Worm (Caenorhabditis elegans): ENCODE measurements around the gene Y16B4A.2.

Gene Y16B4A.2

ce11 chrX:14813398-14813797 is 41.7 kb upstream of the Y16B4A.2 start (continued):
- peak; percentile 8 for TF ChIP-seq pqm-1 (tag; optimal IDR thresholded peaks at IDR 0.05)
- no peak for TF ChIP-seq aha-1 (tag)
- no peak for TF ChIP-seq ZK546.5 (tag; optimal IDR thresholded peaks at IDR 0.05)
- TF ChIP-seq F49E8.2 (tag; optimal IDR thresholded peaks at IDR 0.05; ENCODE audit: borderline replicate concordance) = no peak
- TF ChIP-seq egl-43 (GFP tag; IDR thresholded peaks at IDR 0.05) = no peak
- TF ChIP-seq aly-2 (tag; optimal IDR thresholded peaks at IDR 0.05) = no peak
- no peak for TF ChIP-seq tag-97 (GFP tag; IDR thresholded peaks at IDR 0.05)
- peak; percentile 85 for TF ChIP-seq dve-1 (tag; optimal IDR thresholded peaks at IDR 0.05; ENCODE audit: insufficient read depth)
- TF ChIP-seq Y75B8A.6 (GFP tag; IDR thresholded peaks at IDR 0.05) = no peak
- no peak for TF ChIP-seq madf-5 (GFP tag; IDR thresholded peaks at IDR 0.05)
- 0 out of 2 replicates have a peak, but pooled peaks have one; percentile 12 for TF ChIP-seq tra-1 (GFP tag; IDR thresholded peaks at IDR 0.05)
- TF ChIP-seq T26A8.4 (GFP tag; IDR thresholded peaks at IDR 0.05) = peak; percentile 68
- no peak for TF ChIP-seq lin-15B (tag; optimal IDR thresholded peaks at IDR 0.05)
- peak; percentile 30 for TF ChIP-seq mxl-3 (GFP tag; optimal IDR thresholded peaks at IDR 0.05)
- peak; percentile 52 for TF ChIP-seq jun-1 (tag; optimal IDR thresholded peaks at IDR 0.05)
- TF ChIP-seq nhr-102 (tag; optimal IDR thresholded peaks at IDR 0.05) = peak; percentile 89
- no peak for TF ChIP-seq daf-8 (GFP tag; IDR thresholded peaks at IDR 0.05)
- TF ChIP-seq ceh-20 (GFP tag; IDR thresholded peaks at IDR 0.05) = peak; percentile 40; the same call in 1 of the 2 replicates
- TF ChIP-seq F10B5.3 (tag; optimal IDR thresholded peaks at IDR 0.05) = peak; percentile 87
- TF ChIP-seq mep-1 (tag; optimal IDR thresholded peaks at IDR 0.05) = peak; percentile 89
- peak; percentile 85 for TF ChIP-seq nhr-6 (tag; optimal IDR thresholded peaks at IDR 0.05)

- TF ChIP-seq nhr-111 (GFP tag; optimal IDR thresholded peaks at IDR 0.05) (no peak), Y48G9A.11 (GFP tag; IDR thresholded peaks at IDR 0.05) (no peak), ceh-82 (tag; optimal IDR thresholded peaks at IDR 0.05) (no peak), hlh-11 (tag; optimal IDR thresholded peaks at IDR 0.05) (no peak), skn-1 (tag; optimal IDR thresholded peaks at IDR 0.05) (no peak), hif-1 (tag; optimal IDR thresholded peaks at IDR 0.05) (no peak), zag-1 (tag; optimal IDR thresholded peaks at IDR 0.05) (no peak), sdz-12 (GFP tag; optimal IDR thresholded peaks at IDR 0.05) (no peak), ama-1 (optimal IDR thresholded peaks at IDR 0.05) (no peak), cey-2 (tag; optimal IDR thresholded peaks at IDR 0.05; ENCODE audit: borderline replicate concordance, insufficient read depth) (no peak), set-16 (GFP tag; IDR thresholded peaks at IDR 0.05) (no peak)
These were observed 40.4 kb upstream of the Y16B4A.2 start, which contains the start of gene T04C10.3 for ce11 chrX:14812061-14812460. Gene T04C10.3, plus strand, starts transcription at chrX:14812361.

ce11 chrX:14810718-14811117 is 39.1 kb upstream of the Y16B4A.2 start, which contains the start of gene atf-4:
Gene atf-4, minus strand, starts transcription at chrX:14810810.
- TF ChIP-seq fkh-10 (GFP tag; optimal IDR thresholded peaks at IDR 0.05) = no peak
- TF ChIP-seq nhr-76 (tag; optimal IDR thresholded peaks at IDR 0.05) = no peak
- no peak for TF ChIP-seq Y5F2A.4 (GFP tag; optimal IDR thresholded peaks at IDR 0.05)
- no peak for TF ChIP-seq spr-3 (GFP tag; optimal IDR thresholded peaks at IDR 0.05)
- TF ChIP-seq unc-62 (GFP tag; optimal IDR thresholded peaks at IDR 0.05 in 1 of 2) = no peak
- TF ChIP-seq unc-62 (tag; optimal IDR thresholded peaks at IDR 0.05) = no peak
- TF ChIP-seq tag-97 (GFP tag; IDR thresholded peaks at IDR 0.05) = no peak
- peak; percentile 46 for TF ChIP-seq ztf-7 (tag; optimal IDR thresholded peaks at IDR 0.05)
- no peak for TF ChIP-seq R02D3.7 (tag; optimal IDR thresholded peaks at IDR 0.05)
- TF ChIP-seq jun-1 (tag; optimal IDR thresholded peaks at IDR 0.05) = no peak
- no peak for TF ChIP-seq ama-1 (optimal IDR thresholded peaks at IDR 0.05)
- TF ChIP-seq lin-29 (GFP tag; IDR thresholded peaks at IDR 0.05) = no peak
- TF ChIP-seq ZK546.5 (tag; optimal IDR thresholded peaks at IDR 0.05) = no peak
- no peak for TF ChIP-seq skn-1 (tag; optimal IDR thresholded peaks at IDR 0.05)
- TF ChIP-seq snpc-1.2 (GFP tag; IDR thresholded peaks at IDR 0.05) = no peak
- no peak for TF ChIP-seq php-3 (GFP tag; IDR thresholded peaks at IDR 0.05)
- no peak for TF ChIP-seq lin-39 (tag; optimal IDR thresholded peaks at IDR 0.05)
- no peak for TF ChIP-seq dmd-9 (GFP tag; IDR thresholded peaks at IDR 0.05)
- no peak for TF ChIP-seq nhr-6 (tag; optimal IDR thresholded peaks at IDR 0.05)
- TF ChIP-seq F37D6.2 (tag; optimal IDR thresholded peaks at IDR 0.05) = no peak
- no peak for TF ChIP-seq D1046.2 (GFP tag; IDR thresholded peaks at IDR 0.05)
- no peak for TF ChIP-seq Y75B8A.6 (GFP tag; IDR thresholded peaks at IDR 0.05)
- no peak for TF ChIP-seq mxl-2 (GFP tag; conservative IDR thresholded peaks at IDR 0.05)
- TF ChIP-seq ceh-20 (GFP tag; IDR thresholded peaks at IDR 0.05) = no peak
- peak; percentile 83 for TF ChIP-seq nhr-11 (tag; optimal IDR thresholded peaks at IDR 0.05)
- TF ChIP-seq arid-1 (GFP tag; conservative IDR thresholded peaks at IDR 0.05) = peak; percentile 56; the same call in 1 of the 2 replicates
